Worm (Caenorhabditis elegans): Measurements from ENCODE around the gene C44C10.3.
A peak's percentile ranks its signal among the peaks of the same experiment; 100 is the strongest.

C44C10.3 gene

ce11 chrX:11662557-11662956, 39.8 kb upstream of the C44C10.3 start (continued):
- TF ChIP-seq blmp-1 (tag; optimal IDR thresholded peaks at IDR 0.05): no peak
- no peak for TF ChIP-seq ztf-11 (tag; optimal IDR thresholded peaks at IDR 0.05)
- no peak for TF ChIP-seq unc-39 (tag; optimal IDR thresholded peaks at IDR 0.05)

ce11 chrX:11664184-11664583, 38.2 kb upstream of the C44C10.3 start:
- TF ChIP-seq flh-1 (GFP tag; optimal IDR thresholded peaks at IDR 0.05): no peak
- peak; percentile 43 for TF ChIP-seq pha-4 (tag; optimal IDR thresholded peaks at IDR 0.05)

- TF ChIP-seq blmp-1 (tag; optimal IDR thresholded peaks at IDR 0.05) (no peak), M03D4.4 (tag; optimal IDR thresholded peaks at IDR 0.05) (no peak), ham-2 (GFP tag; optimal IDR thresholded peaks at IDR 0.05) (no peak), pha-4 (tag; optimal IDR thresholded peaks at IDR 0.05) (no peak), ces-1 (GFP tag; optimal IDR thresholded peaks at IDR 0.05) (no peak)
Observed at ce11 chrX:11665522-11666017, 36.8 kb upstream of the C44C10.3 start.

ce11 chrX:11666545-11667177, 35.7 kb upstream of the C44C10.3 start, which contains the start of gene noca-2:
Gene noca-2, plus strand, starts transcription at chrX:11667127.
- TF ChIP-seq lsy-2 (tag; optimal IDR thresholded peaks at IDR 0.05) (peak; percentile 25), ham-2 (GFP tag; optimal IDR thresholded peaks at IDR 0.05) (peak; percentile 83), ceh-83 (GFP tag; optimal IDR thresholded peaks at IDR 0.05) (no peak), flh-1 (GFP tag; optimal IDR thresholded peaks at IDR 0.05) (no peak), unc-120 (tag; optimal IDR thresholded peaks at IDR 0.05; ENCODE audit: poor library complexity, severe bottlenecking) (peak; percentile 16), hlh-1 (tag; optimal IDR thresholded peaks at IDR 0.05) (peak; percentile 23), cnd-1 (tag; optimal IDR thresholded peaks at IDR 0.05) (no peak), ces-1 (GFP tag; optimal IDR thresholded peaks at IDR 0.05) (peak; percentile 83), mep-1 (tag; optimal IDR thresholded peaks at IDR 0.05) (peak; percentile 12), drap-1 (GFP tag; optimal IDR thresholded peaks at IDR 0.05) (no peak), sptf-1 (tag; optimal IDR thresholded peaks at IDR 0.05) (no peak)

ce11 chrX:11673063-11673759, 29.1 kb upstream of the C44C10.3 start:
- TF ChIP-seq cnd-1 (tag; optimal IDR thresholded peaks at IDR 0.05) (peak; percentile 82), drap-1 (GFP tag; optimal IDR thresholded peaks at IDR 0.05) (no peak), ces-1 (GFP tag; optimal IDR thresholded peaks at IDR 0.05) (peak; percentile 65), lin-32 (GFP tag; optimal IDR thresholded peaks at IDR 0.05) (peak; percentile 85), pha-4 (tag; optimal IDR thresholded peaks at IDR 0.05) (no peak)

- TF ChIP-seq ceh-39 (tag; optimal IDR thresholded peaks at IDR 0.05) (no peak), nhr-28 (tag; optimal IDR thresholded peaks at IDR 0.05) (no peak), nhr-12 (tag; optimal IDR thresholded peaks at IDR 0.05) (no peak), nhr-2 (tag; optimal IDR thresholded peaks at IDR 0.05) (peak; percentile 49), sptf-1 (tag; optimal IDR thresholded peaks at IDR 0.05) (no peak), ceh-43 (GFP tag; optimal IDR thresholded peaks at IDR 0.05) (no peak), tbx-8 (GFP tag; optimal IDR thresholded peaks at IDR 0.05) (no peak), unc-39 (tag; optimal IDR thresholded peaks at IDR 0.05) (no peak), cnd-1 (tag; optimal IDR thresholded peaks at IDR 0.05) (peak; percentile 73)
Observed at ce11 chrX:11675573-11675972, 26.8 kb upstream of the C44C10.3 start.

- TF ChIP-seq pha-4 (tag; optimal IDR thresholded peaks at IDR 0.05) (no peak), drap-1 (GFP tag; optimal IDR thresholded peaks at IDR 0.05) (no peak), nhr-2 (tag; optimal IDR thresholded peaks at IDR 0.05) (no peak), ztf-11 (tag; optimal IDR thresholded peaks at IDR 0.05) (no peak), unc-39 (tag; optimal IDR thresholded peaks at IDR 0.05) (no peak)
Observed at ce11 chrX:11679211-11679977, 22.9 kb upstream of the C44C10.3 start.
